Fruit fly (Drosophila melanogaster) Kc167 (cell line): Measurements from ENCODE around the gene CG6282.

Source experiments
- Myc ChIP-seq: fragments of >200 bp; optimal IDR thresholded peaks from 2 replicates; lab custom pipeline; 2017; ENCODE audit warnings: missing external identifiers
- Sin3A ChIP-seq: fragments of >200 bp; optimal IDR thresholded peaks from 2 replicates; lab custom pipeline; 2018; ENCODE audit warnings: missing external identifiers
- h ChIP-seq: fragments of >200 bp; optimal IDR thresholded peaks from 3 replicates; lab custom pipeline; 2018; ENCODE audit warnings: missing external identifiers
- insv ChIP-seq: fragments of >200 bp; optimal IDR thresholded peaks from 3 replicates; lab custom pipeline; 2018; ENCODE audit warnings: missing external identifiers
- ttk ChIP-seq: sonication (Bioruptor generic); optimal IDR thresholded peaks from 2 replicates; lab custom pipeline; 2017; ENCODE audit warnings: missing external identifiers

dm6 chr3L:8616935-8617334 is 12.5 kb downstream of the CG6282 start, which contains the start of gene S-Lap1:
- TF ChIP-seq ttk (lab: Kevin White, UChicago) (no peak), insv (no peak), h (lab: Kevin White, UChicago) (no peak), Myc (lab: Kevin White, UChicago) (no peak), Sin3A (lab: Kevin White, UChicago) (no peak)
